Fruit fly (Drosophila melanogaster): ENCODE results near the gene vri.

vri gene

dm6 chr2L:5261223-5261984 lies 27.3 kb upstream of the vri start (continued):
- TF ChIP-seq CG3847 (GFP tag; IDR thresholded peaks at IDR 0.05) (no peak), pros (GFP tag; optimal IDR thresholded peaks at IDR 0.05) (no peak), CHES-1-like (GFP tag; optimal IDR thresholded peaks at IDR 0.05) (no peak), CG7839 (tag; optimal IDR thresholded peaks at IDR 0.05) (peak; percentile 36), Spps (tag; optimal IDR thresholded peaks at IDR 0.05) (peak; percentile 49), Nf-YB (GFP tag; optimal IDR thresholded peaks at IDR 0.05) (no peak), Side (GFP tag; optimal IDR thresholded peaks at IDR 0.05) (peak; percentile 0), zfh1 (GFP tag; IDR thresholded peaks at IDR 0.05) (peak; percentile 67), CG18262 (tag; optimal IDR thresholded peaks at IDR 0.05) (peak; percentile 65), salm (tag; optimal IDR thresholded peaks at IDR 0.05) (no peak), otp (GFP tag; IDR thresholded peaks at IDR 0.05) (peak; percentile 60; the same call in 1 of the 3 replicates), chinmo (GFP tag; IDR thresholded peaks at IDR 0.05; ENCODE audit: partially characterized antibody) (0 out of 4 replicates have a peak, but pooled peaks have one; percentile 23), CG6254 (GFP tag; optimal IDR thresholded peaks at IDR 0.05) (peak; percentile 30), trem (tag; optimal IDR thresholded peaks at IDR 0.05) (peak; percentile 19), gsb-n (tag; optimal IDR thresholded peaks at IDR 0.05) (peak; percentile 41), en (GFP tag; optimal IDR thresholded peaks at IDR 0.05) (no peak), CG10209 (GFP tag; optimal IDR thresholded peaks at IDR 0.05) (peak; percentile 46), Sry-β (GFP tag; optimal IDR thresholded peaks at IDR 0.05) (no peak)

- peak; percentile 53 for TF ChIP-seq lab (GFP tag; optimal IDR thresholded peaks at IDR 0.05)
- TF ChIP-seq CkIIα-i1 (GFP tag; IDR thresholded peaks at IDR 0.05) = no peak
- peak; percentile 78 for TF ChIP-seq exex (tag; optimal IDR thresholded peaks at IDR 0.05)
- TF ChIP-seq shn (GFP tag; optimal IDR thresholded peaks at IDR 0.05) = no peak
- peak; percentile 13 for TF ChIP-seq sens (GFP tag)
Measured at dm6 chr2L:5263343-5264051, 25.2 kb upstream of the vri start, which contains the start of gene Cyp4ac1. Gene Cyp4ac1, plus strand, starts transcription at chr2L:5264001.

- TF ChIP-seq seq (GFP tag; IDR thresholded peaks at IDR 0.05) = no peak
- no peak for TF ChIP-seq HLHmδ (GFP tag; optimal IDR thresholded peaks at IDR 0.05)
- TF ChIP-seq CG30020 (tag; optimal IDR thresholded peaks at IDR 0.05) = no peak
- TF ChIP-seq esg (GFP tag; conservative IDR thresholded peaks at IDR 0.05) = no peak
- TF ChIP-seq sob (GFP tag; IDR thresholded peaks at IDR 0.05) = no peak
- no peak for TF ChIP-seq Myb (GFP tag; optimal IDR thresholded peaks at IDR 0.05)
Measured at dm6 chr2L:5264157-5264556, 24.6 kb upstream of the vri start.

- no peak for TF ChIP-seq CG9727 (GFP tag; optimal IDR thresholded peaks at IDR 0.05)
- no peak for TF ChIP-seq CG4730 (GFP tag; IDR thresholded peaks at IDR 0.05)
- TF ChIP-seq CG12155 (GFP tag; optimal IDR thresholded peaks at IDR 0.05) = no peak
- TF ChIP-seq CG18011 (GFP tag; optimal IDR thresholded peaks at IDR 0.05) = no peak
- no peak for TF ChIP-seq Max (GFP tag; optimal IDR thresholded peaks at IDR 0.05)
- no peak for TF ChIP-seq CG17359 (tag; optimal IDR thresholded peaks at IDR 0.05)
- TF ChIP-seq Adf1 (GFP tag; IDR thresholded peaks at IDR 0.05) = no peak
Measured at dm6 chr2L:5266092-5266491, 22.7 kb upstream of the vri start, which contains the start of gene Cyp4ac2. Gene Cyp4ac2, plus strand, starts transcription at chr2L:5266392.

All from whole organism, embryonic.